Fruit fly (Drosophila melanogaster) whole organism, embryonic: ENCODE measurements around the gene Lsd-1.

Experiments used
- Adf1 ChIP-seq: fragments of 200-800 bp; sonication (Bioruptor generic); IDR thresholded peaks from 2 replicates; pipeline ENCODE4 v1.3.6; 2022; ENCODE audit warnings: missing biosample characterization, missing genetic modification characterization
- Antp ChIP-seq: fragments of 200-800 bp; sonication (Bioruptor generic); optimal IDR thresholded peaks from 3 replicates; lab custom pipeline; 2016; ENCODE audit warnings: missing biosample characterization, missing genetic modification characterization
- Bgb ChIP-seq: fragments of 200-800 bp; sonication (Bioruptor generic); IDR thresholded peaks from 2 replicates; pipeline ENCODE4 v1.3.6; 2022; ENCODE audit warnings: missing biosample characterization, missing genetic modification characterization; ENCODE audit not compliant: partially characterized antibody
- CG10147 ChIP-seq: fragments of 200-800 bp; sonication (Bioruptor generic); optimal IDR thresholded peaks from 2 replicates; lab custom pipeline; 2019; ENCODE audit warnings: missing biosample characterization, mild to moderate bottlenecking, missing genetic modification characterization, moderate library complexity
- CG10431 ChIP-seq: fragments of 200-800 bp; sonication (Bioruptor generic); optimal IDR thresholded peaks from 3 replicates; lab custom pipeline; 2018; ENCODE audit warnings: missing biosample characterization, mild to moderate bottlenecking, missing genetic modification characterization
- CG10543 ChIP-seq: fragments of 200-800 bp; sonication (Bioruptor generic); optimal IDR thresholded peaks from 3 replicates; lab custom pipeline; 2017; ENCODE audit warnings: missing biosample characterization, mild to moderate bottlenecking, missing genetic modification characterization, moderate library complexity
- CG10959 ChIP-seq: fragments of 200-800 bp; sonication (Bioruptor generic); IDR thresholded peaks from 2 replicates; pipeline ENCODE4 v1.3.6; 2022; ENCODE audit warnings: missing biosample characterization, missing genetic modification characterization
- CG11560 ChIP-seq: fragments of 200-800 bp; sonication (Bioruptor generic); IDR thresholded peaks from 3 replicates; pipeline ENCODE4 v1.3.6; 2022; ENCODE audit warnings: missing biosample characterization, missing genetic modification characterization
- CG14441 ChIP-seq: fragments of 200-800 bp; sonication (Bioruptor generic); IDR thresholded peaks from 2 replicates; pipeline ENCODE4 v1.3.6; 2022; ENCODE audit warnings: missing biosample characterization, missing genetic modification characterization
- CG15601 ChIP-seq: fragments of 200-800 bp; sonication (Bioruptor generic); optimal IDR thresholded peaks from 3 replicates; lab custom pipeline; 2019; ENCODE audit warnings: missing biosample characterization, mild to moderate bottlenecking, missing genetic modification characterization, moderate library complexity
- CG1602 ChIP-seq: fragments of 200-800 bp; sonication (Bioruptor generic); optimal IDR thresholded peaks from 3 replicates; lab custom pipeline; 2016; ENCODE audit warnings: missing biosample characterization, missing genetic modification characterization
- CG17385 ChIP-seq: fragments of 200-800 bp; sonication (Bioruptor generic); optimal IDR thresholded peaks from 3 replicates; lab custom pipeline; 2018; ENCODE audit warnings: missing biosample characterization, mild to moderate bottlenecking, missing genetic modification characterization
- CG18011 ChIP-seq: fragments of 200-800 bp; sonication (Bioruptor generic); optimal IDR thresholded peaks from 2 replicates; lab custom pipeline; 2017; ENCODE audit warnings: missing biosample characterization, missing genetic modification characterization, mild to moderate bottlenecking, moderate library complexity, missing genotype
- CG3838 ChIP-seq: fragments of 200-800 bp; sonication (Bioruptor generic); optimal IDR thresholded peaks from 3 replicates; lab custom pipeline; 2016; ENCODE audit warnings: missing biosample characterization, missing genetic modification characterization
- CG7745 ChIP-seq: fragments of 200-800 bp; sonication (Bioruptor generic); optimal IDR thresholded peaks from 2 replicates; lab custom pipeline; 2018; ENCODE audit warnings: missing biosample characterization, mild to moderate bottlenecking, missing genetic modification characterization, moderate library complexity
- CG7839 ChIP-seq: fragments of 200-800 bp; sonication (Bioruptor generic); optimal IDR thresholded peaks from 3 replicates; lab custom pipeline; 2018; ENCODE audit warnings: missing biosample characterization, mild to moderate bottlenecking, missing genetic modification characterization, moderate library complexity
- CG8944 ChIP-seq: fragments of 200-800 bp; sonication (Bioruptor generic); optimal IDR thresholded peaks from 3 replicates; lab custom pipeline; 2016; ENCODE audit warnings: missing biosample characterization, missing genetic modification characterization
- CG9609 ChIP-seq: fragments of 200-800 bp; sonication (Bioruptor generic); optimal IDR thresholded peaks from 3 replicates; lab custom pipeline; 2016; ENCODE audit warnings: missing biosample characterization, missing genetic modification characterization
- CG9876 ChIP-seq: fragments of 200-800 bp; sonication (Bioruptor generic); optimal IDR thresholded peaks from 2 replicates; lab custom pipeline; 2016; ENCODE audit warnings: missing biosample characterization, missing genetic modification characterization
- Camta ChIP-seq: fragments of 200-800 bp; sonication (Bioruptor generic); optimal IDR thresholded peaks from 2 replicates; lab custom pipeline; 2016; ENCODE audit warnings: missing biosample characterization, missing genetic modification characterization
- CrebB ChIP-seq: fragments of 200-800 bp; sonication (Bioruptor generic); optimal IDR thresholded peaks from 3 replicates; lab custom pipeline; 2018; ENCODE audit warnings: missing biosample characterization, mild to moderate bottlenecking, missing genetic modification characterization
- Dbx ChIP-seq: fragments of 200-800 bp; sonication (Bioruptor generic); IDR thresholded peaks from 3 replicates; pipeline ENCODE4 v1.3.6; 2022; ENCODE audit warnings: missing biosample characterization, missing genetic modification characterization
- Dip2 ChIP-seq: fragments of 200-800 bp; sonication (Bioruptor generic); IDR thresholded peaks from 2 replicates; pipeline ENCODE4 v1.3.6; 2022; ENCODE audit warnings: missing biosample characterization, missing genetic modification characterization
- Doc2 ChIP-seq: fragments of 200-800 bp; sonication (Bioruptor generic); IDR thresholded peaks from 2 replicates; pipeline ENCODE4 v1.3.6; 2022; ENCODE audit warnings: missing biosample characterization, missing genetic modification characterization
- Drgx ChIP-seq: fragments of 200-800 bp; sonication (Bioruptor generic); IDR thresholded peaks from 2 replicates; pipeline ENCODE4 v1.3.6; 2022; ENCODE audit warnings: missing biosample characterization, missing genetic modification characterization
- ERR ChIP-seq: fragments of 200-800 bp; sonication (Bioruptor generic); optimal IDR thresholded peaks from 2 replicates; lab custom pipeline; 2016; ENCODE audit warnings: missing biosample characterization, missing genetic modification characterization
- GATAe ChIP-seq: fragments of 200-800 bp; sonication (Bioruptor generic); conservative IDR thresholded peaks from 2 replicates; pipeline ENCODE4 v1.3.6; 2022; ENCODE audit warnings: missing biosample characterization, missing genetic modification characterization
- HLHmδ ChIP-seq: fragments of 200-800 bp; sonication (Bioruptor generic); optimal IDR thresholded peaks from 2 replicates; lab custom pipeline; 2018; ENCODE audit warnings: missing biosample characterization, mild to moderate bottlenecking, missing genetic modification characterization, moderate library complexity
- NC2β ChIP-seq: fragments of 200-800 bp; sonication (Bioruptor generic); optimal IDR thresholded peaks from 2 replicates; lab custom pipeline; 2016; ENCODE audit warnings: missing biosample characterization, missing genetic modification characterization
- Rx ChIP-seq: fragments of 200-800 bp; sonication (Bioruptor generic); IDR thresholded peaks from 2 replicates; pipeline ENCODE4 v1.3.6; 2022; ENCODE audit warnings: missing biosample characterization, missing genetic modification characterization
- Sox100B ChIP-seq: fragments of 200-800 bp; sonication (Bioruptor generic); optimal IDR thresholded peaks from 3 replicates; lab custom pipeline; 2018; ENCODE audit warnings: missing biosample characterization, mild to moderate bottlenecking, missing genetic modification characterization
- Xrp1 ChIP-seq: fragments of 200-800 bp; sonication (Bioruptor generic); IDR thresholded peaks from 2 replicates; pipeline ENCODE4 v1.3.6; 2022; ENCODE audit warnings: missing biosample characterization, missing genetic modification characterization
- abd-A ChIP-seq: fragments of 200-800 bp; sonication (Bioruptor generic); optimal IDR thresholded peaks from 3 replicates; lab custom pipeline; 2019; ENCODE audit warnings: missing biosample characterization, mild to moderate bottlenecking, missing genetic modification characterization, moderate library complexity
- ap ChIP-seq: fragments of 200-800 bp; sonication (Bioruptor generic); IDR thresholded peaks from 2 replicates; pipeline ENCODE4 v1.3.6; 2022; ENCODE audit warnings: missing biosample characterization, missing genetic modification characterization
- az2 ChIP-seq: fragments of 200-800 bp; sonication (Bioruptor generic); optimal IDR thresholded peaks from 3 replicates; lab custom pipeline; 2016; ENCODE audit warnings: missing biosample characterization, missing genetic modification characterization
- bab2 ChIP-seq: fragments of 200-800 bp; sonication (Bioruptor generic); optimal IDR thresholded peaks from 2 replicates; lab custom pipeline; 2016; ENCODE audit warnings: missing biosample characterization, missing genetic modification characterization
- bowl ChIP-seq: fragments of 200-800 bp; sonication (Bioruptor generic); IDR thresholded peaks from 2 replicates; pipeline ENCODE4 v1.3.6; 2022; ENCODE audit warnings: missing biosample characterization, missing genetic modification characterization
- br ChIP-seq: fragments of >200 bp; optimal IDR thresholded peaks from 2 replicates; lab custom pipeline; 2017
- dmrt11E ChIP-seq: fragments of 200-800 bp; sonication (Bioruptor generic); optimal IDR thresholded peaks from 3 replicates; lab custom pipeline; 2018; ENCODE audit warnings: missing biosample characterization, mild to moderate bottlenecking, missing genetic modification characterization, moderate library complexity
- fd102C ChIP-seq: fragments of 200-800 bp; sonication (Bioruptor generic); optimal IDR thresholded peaks from 2 replicates; lab custom pipeline; 2018; ENCODE audit warnings: missing biosample characterization, mild to moderate bottlenecking, missing genetic modification characterization, moderate library complexity
- org-1 ChIP-seq: fragments of 200-800 bp; sonication (Bioruptor generic); optimal IDR thresholded peaks from 2 replicates; lab custom pipeline; 2017; ENCODE audit warnings: missing biosample characterization, missing genetic modification characterization
- pita ChIP-seq: fragments of 200-800 bp; sonication (Bioruptor generic); optimal IDR thresholded peaks from 2 replicates; lab custom pipeline; 2017; ENCODE audit warnings: missing biosample characterization, mild to moderate bottlenecking, missing genetic modification characterization
- pnt ChIP-seq: fragments of 200-800 bp; sonication (Bioruptor generic); optimal IDR thresholded peaks from 3 replicates; lab custom pipeline; 2016; ENCODE audit warnings: missing biosample characterization, missing genetic modification characterization
- seq ChIP-seq: fragments of 200-800 bp; sonication (Bioruptor generic); IDR thresholded peaks from 2 replicates; pipeline ENCODE4 v1.3.6; 2022; ENCODE audit warnings: missing biosample characterization, missing genetic modification characterization
- sim ChIP-seq: fragments of 200-800 bp; sonication (Bioruptor generic); IDR thresholded peaks from 2 replicates; pipeline ENCODE4 v1.3.6; 2022; ENCODE audit warnings: missing biosample characterization, missing genetic modification characterization
- sima ChIP-seq: fragments of 200-800 bp; sonication (Bioruptor generic); optimal IDR thresholded peaks from 2 replicates; lab custom pipeline; 2016; ENCODE audit warnings: missing biosample characterization, missing genetic modification characterization
- stc ChIP-seq: fragments of 200-800 bp; sonication (Bioruptor generic); IDR thresholded peaks from 2 replicates; pipeline ENCODE4 v1.3.6; 2022; ENCODE audit warnings: missing biosample characterization, missing genetic modification characterization
- ttk ChIP-seq: fragments of 200-800 bp; sonication (Bioruptor generic); IDR thresholded peaks from 2 replicates; pipeline ENCODE4 v2.1.2; 2022; ENCODE audit warnings: missing biosample characterization, missing genetic modification characterization
- usp ChIP-seq: fragments of >200 bp; optimal IDR thresholded peaks from 2 replicates; lab custom pipeline; 2017; ENCODE audit warnings: missing biosample characterization, missing genetic modification characterization
- wdn ChIP-seq: fragments of 200-800 bp; sonication (Bioruptor generic); IDR thresholded peaks from 2 replicates; pipeline ENCODE4 v1.3.6; 2022; ENCODE audit warnings: missing biosample characterization, missing genetic modification characterization
- z ChIP-seq: fragments of 200-800 bp; sonication (Bioruptor generic); IDR thresholded peaks from 3 replicates; pipeline ENCODE4 v1.3.6; 2022; ENCODE audit warnings: missing biosample characterization, missing genetic modification characterization
- zfh1 ChIP-seq: fragments of 200-800 bp; sonication (Bioruptor generic); IDR thresholded peaks from 3 replicates; pipeline ENCODE4 v1.3.6; 2022; ENCODE audit warnings: missing biosample characterization, missing genetic modification characterization

The Lsd-1 gene

dm6 chr3R:23781466-23781935 lies 17.8 kb downstream of the Lsd-1 start, which contains the start of the genes Nup98-96 and mbc (continued):
- TF ChIP-seq CG8944 (peak; percentile 93), pnt (GFP tag; lab: Kevin White, UChicago) (peak; percentile 94), usp (GFP tag; lab: Kevin White, UChicago) (no peak), CG9609 (GFP tag; lab: Kevin White, UChicago) (peak; percentile 93), CG7839 (peak; percentile 86), Camta (GFP tag; lab: Kevin White, UChicago) (peak; percentile 85), Drgx (GFP tag; lab: Robert Waterston, UW) (peak; percentile 54), Sox100B (GFP tag; lab: Kevin White, UChicago) (peak; percentile 31), bab2 (GFP tag; lab: Kevin White, UChicago) (peak; percentile 90), CG10431 (GFP tag; lab: Kevin White, UChicago) (no peak), pita (GFP tag; lab: Kevin White, UChicago) (no peak), CG15601 (peak; percentile 83), Rx (peak; percentile 72), sim (GFP tag; lab: Robert Waterston, UW) (no peak; the same call in 1 of the 2 replicates), ttk (GFP tag; lab: Robert Waterston, UW) (peak; percentile 82), abd-A (tag; lab: Kevin White, UChicago) (no peak), org-1 (GFP tag; lab: Kevin White, UChicago) (peak; percentile 30), z (GFP tag; lab: Robert Waterston, UW) (peak; percentile 66; the same call in 1 of the 3 replicates), Adf1 (peak; percentile 56), CG11560 (peak; percentile 81), HLHmδ (GFP tag; lab: Kevin White, UChicago) (peak; percentile 90), CG9876 (GFP tag; lab: Kevin White, UChicago) (peak; percentile 91), CrebB (tag; lab: Kevin White, UChicago) (peak; percentile 37), bowl (GFP tag; lab: Robert Waterston, UW) (peak; percentile 15; the same call in 1 of the 2 replicates), az2 (GFP tag; lab: Kevin White, UChicago) (peak; percentile 86), Bgb (peak; percentile 63; the same call in 1 of the 2 replicates), zfh1 (GFP tag; lab: Robert Waterston, UW) (peak; percentile 70; the same call in 2 of the 3 replicates), CG7745 (tag; lab: Kevin White, UChicago) (peak; percentile 95), sima (GFP tag; lab: Kevin White, UChicago) (peak; percentile 65), NC2β (GFP tag; lab: Kevin White, UChicago) (peak; percentile 82), wdn (peak; percentile 45; the same call in 1 of the 2 replicates), stc (GFP tag; lab: Robert Waterston, UW) (peak; percentile 62), CG10147 (GFP tag; lab: Kevin White, UChicago) (peak; percentile 72), CG10543 (GFP tag; lab: Kevin White, UChicago) (peak; percentile 89), fd102C (GFP tag; lab: Kevin White, UChicago) (peak; percentile 10), CG17385 (GFP tag; lab: Kevin White, UChicago) (peak; percentile 53), GATAe (peak; percentile 27; the same call in 1 of the 2 replicates), Dbx (peak; percentile 89), Xrp1 (peak; percentile 80), ap (GFP tag; lab: Robert Waterston, UW) (peak; percentile 33; the same call in 1 of the 2 replicates), CG18011 (GFP tag; lab: Kevin White, UChicago) (peak; percentile 39), br (lab: Kevin White, UChicago) (no peak), seq (GFP tag; lab: Robert Waterston, UW) (peak; percentile 76), CG10959 (GFP tag; lab: Robert Waterston, UW) (peak; percentile 73), CG14441 (GFP tag; lab: Robert Waterston, UW) (peak; percentile 92), CG3838 (peak; percentile 69), Dip2 (GFP tag; lab: Robert Waterston, UW) (no peak), Antp (GFP tag; lab: Kevin White, UChicago) (peak; percentile 92), dmrt11E (tag; lab: Kevin White, UChicago) (peak; percentile 83), ERR (GFP tag; lab: Kevin White, UChicago) (peak; percentile 65), Doc2 (GFP tag; lab: Robert Waterston, UW) (0 out of 2 replicates have a peak, but pooled peaks have one; percentile 12), CG1602 (GFP tag; lab: Kevin White, UChicago) (peak; percentile 91)
